Fruit fly (Drosophila melanogaster) whole organism, embryonic: ENCODE measurements around the gene Mkp3.

ENCODE experiments used
- B-H2 ChIP-seq: fragments of 200-800 bp; sonication (Bioruptor generic); optimal IDR thresholded peaks from 2 replicates; lab custom pipeline; 2018; ENCODE audit warnings: missing biosample characterization, mild to moderate bottlenecking, missing genetic modification characterization
- CG10209 ChIP-seq: fragments of 200-800 bp; sonication (Bioruptor generic); optimal IDR thresholded peaks from 3 replicates; lab custom pipeline; 2017; ENCODE audit warnings: missing biosample characterization, mild to moderate bottlenecking, missing genetic modification characterization, missing genetic modification reagents
- CG1233 ChIP-seq: fragments of 200-800 bp; sonication (Bioruptor generic); optimal IDR thresholded peaks from 4 replicates; lab custom pipeline; 2018; ENCODE audit warnings: missing biosample characterization, mild to moderate bottlenecking, missing genetic modification characterization
- CG12769 ChIP-seq: fragments of 200-800 bp; sonication (Bioruptor generic); optimal IDR thresholded peaks from 2 replicates; lab custom pipeline; 2019; ENCODE audit warnings: missing biosample characterization, mild to moderate bottlenecking, missing genetic modification characterization, moderate library complexity
- CG13123 ChIP-seq: fragments of 200-800 bp; sonication (Bioruptor generic); optimal IDR thresholded peaks from 2 replicates; lab custom pipeline; 2016; ENCODE audit warnings: missing biosample characterization, missing genetic modification characterization
- CG14710 ChIP-seq: fragments of 200-800 bp; sonication (Bioruptor generic); optimal IDR thresholded peaks from 3 replicates; lab custom pipeline; 2019; ENCODE audit warnings: missing biosample characterization, mild to moderate bottlenecking, missing genetic modification characterization, moderate library complexity
- CG1602 ChIP-seq: fragments of 200-800 bp; sonication (Bioruptor generic); optimal IDR thresholded peaks from 3 replicates; lab custom pipeline; 2016; ENCODE audit warnings: missing biosample characterization, missing genetic modification characterization
- CG16863 ChIP-seq: fragments of 200-800 bp; sonication (Bioruptor generic); optimal IDR thresholded peaks from 3 replicates; lab custom pipeline; 2016; ENCODE audit warnings: missing biosample characterization, missing genetic modification characterization
- CG17328 ChIP-seq: fragments of 200-800 bp; sonication (Bioruptor generic); IDR thresholded peaks from 2 replicates; pipeline ENCODE4 v1.3.6; 2022; ENCODE audit warnings: missing biosample characterization, missing genetic modification characterization
- CG17829 ChIP-seq: fragments of 200-800 bp; optimal IDR thresholded peaks from 2 replicates; lab custom pipeline; 2019; ENCODE audit warnings: missing biosample characterization, mild to moderate bottlenecking, missing genetic modification characterization, moderate library complexity
- CG18262 ChIP-seq: fragments of 200-800 bp; optimal IDR thresholded peaks from 3 replicates; lab custom pipeline; 2019; ENCODE audit warnings: missing biosample characterization, mild to moderate bottlenecking, missing genetic modification characterization, moderate library complexity
- CG31224 ChIP-seq: fragments of 200-800 bp; sonication (Bioruptor generic); IDR thresholded peaks from 2 replicates; pipeline ENCODE4 v1.3.6; 2022; ENCODE audit warnings: missing biosample characterization, missing genetic modification characterization
- CG31441 ChIP-seq: fragments of 200-800 bp; sonication (Bioruptor generic); IDR thresholded peaks from 2 replicates; pipeline ENCODE4 v1.3.6; 2022; ENCODE audit warnings: missing biosample characterization, missing genetic modification characterization
- CG3407 ChIP-seq: fragments of 200-800 bp; sonication (Bioruptor generic); optimal IDR thresholded peaks from 2 replicates; lab custom pipeline; 2018; ENCODE audit warnings: missing biosample characterization, mild to moderate bottlenecking, missing genetic modification characterization
- CG7987 ChIP-seq: fragments of 200-800 bp; sonication (Bioruptor generic); optimal IDR thresholded peaks from 2 replicates; lab custom pipeline; 2018; ENCODE audit warnings: missing biosample characterization, mild to moderate bottlenecking, missing genetic modification characterization, moderate library complexity
- CG8478 ChIP-seq: fragments of >200 bp; optimal IDR thresholded peaks from 2 replicates; lab custom pipeline; 2018
- CG9215 ChIP-seq: fragments of 200-800 bp; sonication (Bioruptor generic); IDR thresholded peaks from 2 replicates; pipeline ENCODE4 v1.3.6; 2022; ENCODE audit warnings: missing biosample characterization, missing genetic modification characterization
- Dp ChIP-seq: fragments of 200-800 bp; sonication (Bioruptor generic); optimal IDR thresholded peaks from 2 replicates; lab custom pipeline; 2018; ENCODE audit warnings: missing biosample characterization, mild to moderate bottlenecking, missing genetic modification characterization, moderate library complexity
- Elba2 ChIP-seq: fragments of 200-800 bp; sonication (Bioruptor generic); optimal IDR thresholded peaks from 3 replicates; lab custom pipeline; 2016; ENCODE audit warnings: missing biosample characterization, missing genetic modification characterization
- Hmr ChIP-seq: fragments of 200-800 bp; sonication (Bioruptor generic); optimal IDR thresholded peaks from 3 replicates; lab custom pipeline; 2017; ENCODE audit warnings: mild to moderate bottlenecking, missing biosample characterization, missing genetic modification reagents, missing genetic modification characterization
- Jarid2 ChIP-seq: fragments of 200-800 bp; sonication (Bioruptor generic); optimal IDR thresholded peaks from 3 replicates; lab custom pipeline; 2017; ENCODE audit warnings: mild to moderate bottlenecking, missing biosample characterization, missing genetic modification reagents, missing genetic modification characterization
- NfI ChIP-seq: fragments of 200-800 bp; sonication (Bioruptor generic); optimal IDR thresholded peaks from 3 replicates; lab custom pipeline; 2018; ENCODE audit warnings: missing biosample characterization, mild to moderate bottlenecking, missing genetic modification characterization, moderate library complexity
- Scr ChIP-seq: fragments of 200-800 bp; sonication (Bioruptor generic); IDR thresholded peaks from 2 replicates; pipeline ENCODE4 v1.3.6; 2022; ENCODE audit warnings: missing biosample characterization, missing genetic modification characterization; ENCODE audit not compliant: partially characterized antibody
- Sry-δ ChIP-seq: fragments of 200-800 bp; sonication (Bioruptor generic); optimal IDR thresholded peaks from 2 replicates; lab custom pipeline; 2016; ENCODE audit warnings: missing biosample characterization, missing genetic modification characterization
- Taf1 ChIP-seq: fragments of 200-800 bp; sonication (Bioruptor generic); IDR thresholded peaks from 2 replicates; pipeline ENCODE4 v1.3.6; 2022; ENCODE audit warnings: missing biosample characterization, missing genetic modification characterization
- Usf ChIP-seq: fragments of 200-800 bp; sonication (Bioruptor generic); optimal IDR thresholded peaks from 2 replicates; lab custom pipeline; 2017; ENCODE audit warnings: missing genotype, missing biosample characterization, missing genetic modification characterization
- ab ChIP-seq: fragments of 200-800 bp; sonication (Bioruptor generic); optimal IDR thresholded peaks from 2 replicates; lab custom pipeline; 2016; ENCODE audit warnings: missing biosample characterization, missing genetic modification characterization
- cato ChIP-seq: fragments of 200-800 bp; sonication (Bioruptor generic); optimal IDR thresholded peaks from 2 replicates; lab custom pipeline; 2016; ENCODE audit warnings: missing biosample characterization, missing genetic modification characterization, borderline replicate concordance
- caup ChIP-seq: fragments of 200-800 bp; sonication (Bioruptor generic); optimal IDR thresholded peaks from 3 replicates; lab custom pipeline; 2017; ENCODE audit warnings: missing biosample characterization, mild to moderate bottlenecking, missing genetic modification characterization, moderate library complexity; ENCODE audit not compliant: severe bottlenecking
- cg ChIP-seq: fragments of 200-800 bp; sonication (Bioruptor generic); optimal IDR thresholded peaks from 3 replicates; lab custom pipeline; 2019; ENCODE audit warnings: missing biosample characterization, mild to moderate bottlenecking, missing genetic modification characterization, moderate library complexity
- dpn ChIP-seq, 2 experiments: fragments of 200-800 bp; sonication (Bioruptor generic); optimal IDR thresholded peaks; 3 replicates each; lab custom pipeline; 2016; ENCODE audit warnings: missing biosample characterization in 2 of 2, missing genetic modification characterization in 2 of 2
- dysf ChIP-seq: fragments of 200-800 bp; sonication (Bioruptor generic); IDR thresholded peaks from 3 replicates; pipeline ENCODE4 v1.3.6; 2022; ENCODE audit warnings: missing biosample characterization, missing genetic modification characterization
- esg ChIP-seq: fragments of 200-800 bp; sonication (Bioruptor generic); conservative IDR thresholded peaks from 2 replicates; pipeline ENCODE4 v1.3.6; 2022; ENCODE audit warnings: missing biosample characterization, missing genetic modification characterization
- ewg ChIP-seq: fragments of 200-800 bp; sonication (Bioruptor generic); optimal IDR thresholded peaks from 3 replicates; lab custom pipeline; 2017; ENCODE audit warnings: mild to moderate bottlenecking, missing biosample characterization, missing genetic modification reagents, missing genetic modification characterization
- hbn ChIP-seq: fragments of 200-800 bp; sonication (Bioruptor generic); IDR thresholded peaks from 2 replicates; pipeline ENCODE4 v1.3.6; 2022; ENCODE audit warnings: missing biosample characterization, missing genetic modification characterization; ENCODE audit not compliant: partially characterized antibody
- knrl ChIP-seq: fragments of 200-800 bp; sonication (Bioruptor generic); IDR thresholded peaks from 3 replicates; pipeline ENCODE4 v1.3.6; 2022; ENCODE audit warnings: missing biosample characterization, missing genetic modification characterization; ENCODE audit not compliant: partially characterized antibody
- lab ChIP-seq: fragments of 200-800 bp; sonication (Bioruptor generic); optimal IDR thresholded peaks from 3 replicates; lab custom pipeline; 2017; ENCODE audit warnings: missing biosample characterization, missing genetic modification characterization, mild to moderate bottlenecking, moderate library complexity, missing genetic modification reagents
- mam ChIP-seq: fragments of 200-800 bp; sonication (Bioruptor generic); optimal IDR thresholded peaks from 3 replicates; lab custom pipeline; 2016; ENCODE audit warnings: missing biosample characterization, missing genetic modification characterization
- p53 ChIP-seq: fragments of 200-800 bp; sonication (Bioruptor generic); optimal IDR thresholded peaks from 2 replicates; lab custom pipeline; 2016; ENCODE audit warnings: missing biosample characterization, missing genetic modification characterization
- prd ChIP-seq, 3 experiments: fragments of >200 bp in 2 of 3; fragments of 200-800 bp in 1 of 3; sonication (Bioruptor generic) in 1 of 3; optimal IDR thresholded peaks in 2 of 3; IDR thresholded peaks in 1 of 3; 2 replicates in 2 of 3; 3 replicates in 1 of 3; pipeline versions ENCODE4 v1.3.6 to Lab custom; 2017 to 2022; ENCODE audit warnings: missing biosample characterization in 1 of 3, missing genetic modification characterization in 1 of 3
- rib ChIP-seq: fragments of 200-800 bp; sonication (Bioruptor generic); IDR thresholded peaks from 2 replicates; pipeline ENCODE4 v1.3.6; 2022; ENCODE audit warnings: missing biosample characterization, missing genetic modification characterization
- row ChIP-seq: fragments of 200-800 bp; sonication (Bioruptor generic); IDR thresholded peaks from 3 replicates; pipeline ENCODE4 v1.3.6; 2022; ENCODE audit warnings: missing biosample characterization, missing genetic modification characterization
- salm ChIP-seq: fragments of 200-800 bp; sonication (Bioruptor generic); optimal IDR thresholded peaks from 2 replicates; lab custom pipeline; 2018; ENCODE audit warnings: missing biosample characterization, mild to moderate bottlenecking, missing genetic modification characterization
- sc ChIP-seq, 3 experiments: fragments of >200 bp in 2 of 3; fragments of 200-800 bp in 1 of 3; sonication (Bioruptor generic) in 1 of 3; optimal IDR thresholded peaks; 2 replicates in 2 of 3; 3 replicates in 1 of 3; lab custom pipeline; 2017; ENCODE audit warnings: mild to moderate bottlenecking in 1 of 3, missing biosample characterization in 1 of 3, missing genetic modification characterization in 1 of 3, missing genetic modification reagents in 1 of 3
- so ChIP-seq: fragments of 200-800 bp; sonication (Bioruptor generic); IDR thresholded peaks from 3 replicates; pipeline ENCODE4 v1.3.6; 2022; ENCODE audit warnings: missing biosample characterization, missing genetic modification characterization
- sr ChIP-seq: fragments of 200-800 bp; sonication (Bioruptor generic); IDR thresholded peaks from 3 replicates; pipeline ENCODE4 v1.3.6; 2022; ENCODE audit warnings: missing biosample characterization, missing genetic modification characterization
- tgo ChIP-seq: fragments of 200-800 bp; sonication (Bioruptor generic); IDR thresholded peaks from 3 replicates; pipeline ENCODE4 v1.3.6; 2022; ENCODE audit warnings: missing biosample characterization, missing genetic modification characterization
- unpg ChIP-seq: fragments of 200-800 bp; sonication (Bioruptor generic); optimal IDR thresholded peaks from 3 replicates; lab custom pipeline; 2018; ENCODE audit warnings: missing biosample characterization, mild to moderate bottlenecking, missing genetic modification characterization, moderate library complexity
- yki ChIP-seq: fragments of >200 bp; optimal IDR thresholded peaks from 3 replicates; lab custom pipeline; 2018

The Mkp3 gene

DNA sequence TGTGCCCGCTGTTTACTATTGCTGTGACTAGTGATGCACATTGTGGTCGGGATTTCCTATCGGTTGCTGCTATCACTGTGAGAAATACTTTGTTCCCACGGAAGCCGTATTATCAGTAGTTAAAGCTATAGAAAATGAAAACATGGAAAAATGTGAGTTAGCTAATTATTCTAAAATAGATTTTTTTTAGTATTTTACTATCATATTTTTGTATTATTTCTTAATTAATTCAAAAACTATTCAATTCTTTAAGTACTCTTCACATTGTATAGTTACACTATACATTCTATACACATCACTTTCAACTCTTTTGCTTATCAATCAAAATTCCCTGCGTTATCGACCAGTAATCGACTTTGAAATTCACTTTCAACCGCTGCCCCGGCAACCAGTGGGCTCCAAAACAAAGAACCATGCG lies 11.4 kb upstream of the Mkp3 start, which contains the start of the genes Naxd and CG14079:
Gene Naxd (minus strand): TSS at position 45 of the 418 bp plus-strand sequence.
Gene CG14079 (plus strand): TSS at position 335 of the 418 bp plus-strand sequence.
- TF ChIP-seq CG14710 (tag; lab: Kevin White, UChicago) (peak; percentile 57), NfI (peak; percentile 68), hbn (GFP tag; lab: Robert Waterston, UW) (no peak), rib (GFP tag; lab: Robert Waterston, UW) (0 out of 2 replicates have a peak, but pooled peaks have one; percentile 26), Hmr (GFP tag; lab: Kevin White, UChicago) (peak; percentile 68), ewg (GFP tag; lab: Kevin White, UChicago) (peak; percentile 46), lab (GFP tag; lab: Kevin White, UChicago) (no peak), yki (lab: Kevin White, UChicago) (no peak), p53 (GFP tag; lab: Kevin White, UChicago) (no peak), Dp (GFP tag; lab: Kevin White, UChicago) (peak; percentile 45), Usf (GFP tag; lab: Kevin White, UChicago) (peak; percentile 37), B-H2 (peak; percentile 64), caup (GFP tag; lab: Kevin White, UChicago) (peak; percentile 23), CG18262 (peak; percentile 63), so (GFP tag; lab: Robert Waterston, UW) (peak; percentile 45; the same call in 1 of the 3 replicates), CG12769 (tag; lab: Kevin White, UChicago) (no peak), Sry-δ (GFP tag; lab: Kevin White, UChicago) (peak; percentile 63), salm (tag; lab: Kevin White, UChicago) (peak; percentile 33), CG16863 (GFP tag; lab: Kevin White, UChicago) (peak; percentile 8), row (GFP tag; lab: Robert Waterston, UW) (peak; percentile 92), sr (GFP tag; lab: Robert Waterston, UW) (no peak), CG1602 (GFP tag; lab: Kevin White, UChicago) (peak; percentile 71), prd (optimal IDR thresholded peaks at IDR 0.05; lab: Kevin White, UChicago) (no peak), prd (GFP tag; IDR thresholded peaks at IDR 0.05; lab: Robert Waterston, UW) (peak; percentile 79), ab (GFP tag; lab: Kevin White, UChicago) (no peak), CG17328 (GFP tag; lab: Robert Waterston, UW) (no peak; the same call in 1 of the 2 replicates), unpg (GFP tag; lab: Kevin White, UChicago) (peak; percentile 77), Scr (0 out of 2 replicates have a peak, but pooled peaks have one; percentile 27), Elba2 (GFP tag; lab: Kevin White, UChicago) (no peak), mam (GFP tag; lab: Kevin White, UChicago) (peak; percentile 50), sc (optimal IDR thresholded peaks at IDR 0.05; lab: Kevin White, UChicago) (no peak), sc (GFP tag; optimal IDR thresholded peaks at IDR 0.05; lab: Kevin White, UChicago) (peak; percentile 15), Jarid2 (GFP tag; lab: Kevin White, UChicago) (no peak), dysf (peak; percentile 74; the same call in 2 of the 3 replicates), CG10209 (GFP tag; lab: Kevin White, UChicago) (peak; percentile 67), CG1233 (no peak), dpn (GFP tag; optimal IDR thresholded peaks at IDR 0.05; lab: Kevin White, UChicago) (peak; percentile 34 to 70), knrl (GFP tag; lab: Robert Waterston, UW) (peak; percentile 43; the same call in 1 of the 3 replicates), CG13123 (peak; percentile 24), CG9215 (GFP tag; lab: Robert Waterston, UW) (no peak), cato (GFP tag; lab: Kevin White, UChicago) (peak; percentile 53), CG31441 (GFP tag; lab: Robert Waterston, UW) (peak; percentile 62), tgo (GFP tag; lab: Robert Waterston, UW) (peak; percentile 60; the same call in 2 of the 3 replicates), CG3407 (GFP tag; lab: Kevin White, UChicago) (peak; percentile 41), Taf1 (no peak), cg (GFP tag; lab: Kevin White, UChicago) (no peak), CG31224 (GFP tag; lab: Robert Waterston, UW) (0 out of 2 replicates have a peak, but pooled peaks have one; percentile 29), CG17829 (tag; lab: Kevin White, UChicago) (peak; percentile 57), CG8478 (no peak), esg (GFP tag; lab: Robert Waterston, UW) (peak; percentile 69), CG7987 (GFP tag; lab: Kevin White, UChicago) (no peak)
